Fruit fly (Drosophila melanogaster) whole organism, pupa: ENCODE measurements around the gene CG33172.

ENCODE experiments used
- D1 ChIP-seq: fragments of 200-800 bp; sonication (Bioruptor generic); optimal IDR thresholded peaks from 2 replicates; lab custom pipeline; 2018; ENCODE audit warnings: missing biosample characterization, mild to moderate bottlenecking, missing genetic modification characterization, moderate library complexity
- fd96Ca ChIP-seq: fragments of 200-800 bp; sonication (Bioruptor generic); IDR thresholded peaks from 3 replicates; pipeline ENCODE4 v1.3.6; 2022; ENCODE audit warnings: missing biosample characterization, missing genetic modification characterization

DNA sequence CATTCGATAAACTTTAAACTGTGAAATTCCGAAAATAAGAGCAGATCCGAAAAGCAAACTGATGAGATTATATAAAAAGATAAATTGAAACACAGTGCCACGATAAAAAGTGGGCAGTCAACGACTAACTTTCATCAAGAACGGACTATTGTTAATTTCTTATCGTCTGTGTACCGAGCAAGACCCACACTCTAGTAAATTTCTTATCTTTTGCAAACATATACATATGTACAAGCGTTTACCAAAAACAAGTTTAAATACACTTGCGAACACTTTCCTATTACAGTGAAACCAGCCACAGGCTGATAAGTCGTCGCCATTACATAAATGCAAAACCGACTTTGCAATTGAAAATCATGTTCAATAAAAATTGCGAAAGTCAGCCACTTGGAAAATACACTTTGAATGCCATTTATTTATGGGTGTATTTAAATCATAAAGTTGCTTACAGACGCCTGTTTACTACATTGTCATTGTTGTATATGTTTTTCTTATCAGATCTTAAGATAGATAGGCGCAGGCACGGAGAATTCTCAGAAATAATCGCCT, 10.7 kb upstream of the CG33172 start:
- TF ChIP-seq D1 (no peak), fd96Ca (GFP tag; lab: Robert Waterston, UW) (no peak)
